Fruit fly (Drosophila melanogaster): Measurements from ENCODE around the gene CG15130.

CG15130 gene

dm6 chr2L:20417597-20418286, 6.7 kb downstream of the CG15130 start:
- peak; percentile 33 for TF ChIP-seq HLH106 (tag; optimal IDR thresholded peaks at IDR 0.05)
- TF ChIP-seq sage (GFP tag; optimal IDR thresholded peaks at IDR 0.05) = peak; percentile 18
- TF ChIP-seq dsf (GFP tag; optimal IDR thresholded peaks at IDR 0.05; ENCODE audit: borderline replicate concordance) = no peak
- TF ChIP-seq psq (GFP tag; optimal IDR thresholded peaks at IDR 0.05) = peak; percentile 65
- no peak for TF ChIP-seq Sp1 (GFP tag; optimal IDR thresholded peaks at IDR 0.05)
- TF ChIP-seq h (GFP tag; optimal IDR thresholded peaks at IDR 0.05) = peak; percentile 12
- TF ChIP-seq Abd-B (GFP tag; optimal IDR thresholded peaks at IDR 0.05) = no peak
- TF ChIP-seq Rel (GFP tag; optimal IDR thresholded peaks at IDR 0.05) = no peak
- TF ChIP-seq Rel (tag; optimal IDR thresholded peaks at IDR 0.05) = no peak
- peak; percentile 16 for TF ChIP-seq brk (GFP tag; optimal IDR thresholded peaks at IDR 0.05)
- TF ChIP-seq foxo (GFP tag; optimal IDR thresholded peaks at IDR 0.05) = peak in 1 of 2 experiments; percentile 38
- TF ChIP-seq Dfd (GFP tag; optimal IDR thresholded peaks at IDR 0.05) = no peak
- peak; percentile 86 for TF ChIP-seq GATAd (GFP tag; optimal IDR thresholded peaks at IDR 0.05)
- TF ChIP-seq ey (GFP tag; optimal IDR thresholded peaks at IDR 0.05) = peak; percentile 23
- peak; percentile 7 for TF ChIP-seq woc (GFP tag; optimal IDR thresholded peaks at IDR 0.05)
- peak; percentile 46 for TF ChIP-seq fru (GFP tag; optimal IDR thresholded peaks at IDR 0.05)
- TF ChIP-seq Hnf4 (GFP tag; optimal IDR thresholded peaks at IDR 0.05) = peak; percentile 18

- TF ChIP-seq sv (GFP tag; optimal IDR thresholded peaks at IDR 0.05) = no peak
- peak in 1 of 2 experiments; percentile 55 for TF ChIP-seq foxo (GFP tag; optimal IDR thresholded peaks at IDR 0.05)
- no peak for TF ChIP-seq Hr78 (GFP tag; optimal IDR thresholded peaks at IDR 0.05)
- TF ChIP-seq Hr83 (GFP tag; optimal IDR thresholded peaks at IDR 0.05; ENCODE audit: poor library complexity, severe bottlenecking) = peak; percentile 71
- TF ChIP-seq br (GFP tag; optimal IDR thresholded peaks at IDR 0.05) = peak; percentile 11
- TF ChIP-seq dl (GFP tag; optimal IDR thresholded peaks at IDR 0.05; ENCODE audit: insufficient read depth in 1 of 2, partially characterized antibody in 2 of 2) = peak; percentile 40 to 73
- no peak for TF ChIP-seq Vsx2 (GFP tag; optimal IDR thresholded peaks at IDR 0.05; ENCODE audit: partially characterized antibody)
- no peak for TF ChIP-seq woc (GFP tag; optimal IDR thresholded peaks at IDR 0.05)
- no peak for TF ChIP-seq Mio (GFP tag; optimal IDR thresholded peaks at IDR 0.05)
- peak; percentile 38 for TF ChIP-seq dsf (GFP tag; optimal IDR thresholded peaks at IDR 0.05; ENCODE audit: borderline replicate concordance)
- TF ChIP-seq tai (GFP tag; optimal IDR thresholded peaks at IDR 0.05) = no peak
- peak; percentile 14 for TF ChIP-seq Sp1 (GFP tag; optimal IDR thresholded peaks at IDR 0.05)
- TF ChIP-seq Hnf4 (GFP tag; optimal IDR thresholded peaks at IDR 0.05) = peak; percentile 34
- peak; percentile 13 for TF ChIP-seq h (GFP tag; optimal IDR thresholded peaks at IDR 0.05)
- TF ChIP-seq Abd-B (GFP tag; optimal IDR thresholded peaks at IDR 0.05) = no peak
- peak; percentile 78 for TF ChIP-seq HLH106 (tag; optimal IDR thresholded peaks at IDR 0.05)
- TF ChIP-seq brk (GFP tag; optimal IDR thresholded peaks at IDR 0.05) = no peak
- peak; percentile 62 for TF ChIP-seq N (GFP tag; optimal IDR thresholded peaks at IDR 0.05)
- TF ChIP-seq psq (GFP tag; optimal IDR thresholded peaks at IDR 0.05) = peak; percentile 2
- TF ChIP-seq rgr (GFP tag; optimal IDR thresholded peaks at IDR 0.05) = no peak
- no peak for TF ChIP-seq sage (GFP tag; optimal IDR thresholded peaks at IDR 0.05)
- no peak for TF ChIP-seq Jra (GFP tag; optimal IDR thresholded peaks at IDR 0.05)
- peak; percentile 27 for TF ChIP-seq CG9705 (GFP tag; optimal IDR thresholded peaks at IDR 0.05)
- TF ChIP-seq CrebA (GFP tag; optimal IDR thresholded peaks at IDR 0.05; ENCODE audit: borderline replicate concordance) = no peak
- peak; percentile 80 for TF ChIP-seq Dif (GFP tag; optimal IDR thresholded peaks at IDR 0.05; ENCODE audit: partially characterized antibody)
- TF ChIP-seq Rel (GFP tag; optimal IDR thresholded peaks at IDR 0.05) = no peak
- peak; percentile 7 for TF ChIP-seq Rel (tag; optimal IDR thresholded peaks at IDR 0.05)
- TF ChIP-seq CG32264 (GFP tag; optimal IDR thresholded peaks at IDR 0.05) = no peak
- TF ChIP-seq dmrt93B (GFP tag; optimal IDR thresholded peaks at IDR 0.05) = peak; percentile 46
- TF ChIP-seq usp (GFP tag; optimal IDR thresholded peaks at IDR 0.05) = no peak
- TF ChIP-seq ey (GFP tag; optimal IDR thresholded peaks at IDR 0.05) = no peak
- no peak for TF ChIP-seq jim (GFP tag; optimal IDR thresholded peaks at IDR 0.05)
- TF ChIP-seq Myc (optimal IDR thresholded peaks at IDR 0.05) = no peak
- TF ChIP-seq fru (GFP tag; optimal IDR thresholded peaks at IDR 0.05) = peak; percentile 12
- TF ChIP-seq OdsH (GFP tag; optimal IDR thresholded peaks at IDR 0.05) = peak; percentile 4
- TF ChIP-seq Dfd (GFP tag; optimal IDR thresholded peaks at IDR 0.05) = no peak
- TF ChIP-seq GATAd (GFP tag; optimal IDR thresholded peaks at IDR 0.05) = no peak
- no peak for TF ChIP-seq pan (optimal IDR thresholded peaks at IDR 0.05)
- no peak for TF ChIP-seq lola (GFP tag; optimal IDR thresholded peaks at IDR 0.05)
These were observed 7.5 kb downstream of the CG15130 start, which contains the start of the genes CG10949 and Arpc2 for dm6 chr2L:20416754-20417563. Gene CG10949 (minus strand): TSS chr2L:20416918. Gene Arpc2 (plus strand): TSS chr2L:20417057.

All from whole organism, wandering third instar larva.